Fruit fly (Drosophila melanogaster) whole organism, embryonic: ENCODE measurements around the gene Tom.

ENCODE experiments used
- ATbp ChIP-seq: fragments of 200-800 bp; sonication (Bioruptor generic); optimal IDR thresholded peaks from 2 replicates; lab custom pipeline; 2017; ENCODE audit warnings: missing biosample characterization, mild to moderate bottlenecking, missing genetic modification characterization, missing genetic modification reagents
- Adf1 ChIP-seq: fragments of 200-800 bp; sonication (Bioruptor generic); IDR thresholded peaks from 2 replicates; pipeline ENCODE4 v1.3.6; 2022; ENCODE audit warnings: missing biosample characterization, missing genetic modification characterization
- B-H1 ChIP-seq: fragments of 200-800 bp; sonication (Bioruptor generic); IDR thresholded peaks from 3 replicates; pipeline ENCODE4 v1.3.6; 2022; ENCODE audit warnings: missing biosample characterization, missing genetic modification characterization
- BtbVII ChIP-seq: fragments of 200-800 bp; sonication (Bioruptor generic); optimal IDR thresholded peaks from 3 replicates; lab custom pipeline; 2017; ENCODE audit warnings: missing biosample characterization, mild to moderate bottlenecking, missing genetic modification characterization
- CG10959 ChIP-seq: fragments of 200-800 bp; sonication (Bioruptor generic); IDR thresholded peaks from 2 replicates; pipeline ENCODE4 v1.3.6; 2022; ENCODE audit warnings: missing biosample characterization, missing genetic modification characterization
- CG12236 ChIP-seq: fragments of 200-800 bp; sonication (Bioruptor generic); optimal IDR thresholded peaks from 2 replicates; lab custom pipeline; 2016; ENCODE audit warnings: missing biosample characterization, missing genetic modification characterization
- CG12769 ChIP-seq: fragments of 200-800 bp; sonication (Bioruptor generic); optimal IDR thresholded peaks from 2 replicates; lab custom pipeline; 2019; ENCODE audit warnings: missing biosample characterization, mild to moderate bottlenecking, missing genetic modification characterization, moderate library complexity
- CG14014 ChIP-seq: fragments of 200-800 bp; sonication (Bioruptor generic); IDR thresholded peaks from 2 replicates; pipeline ENCODE4 v1.3.6; 2022; ENCODE audit warnings: missing biosample characterization, missing genetic modification characterization
- CG14860 ChIP-seq: fragments of 200-800 bp; sonication (Bioruptor generic); IDR thresholded peaks from 3 replicates; pipeline ENCODE4 v1.3.6; 2022; ENCODE audit warnings: missing biosample characterization, missing genetic modification characterization; ENCODE audit not compliant: partially characterized antibody
- CG14965 ChIP-seq: fragments of 200-800 bp; sonication (Bioruptor generic); optimal IDR thresholded peaks from 2 replicates; lab custom pipeline; 2016; ENCODE audit warnings: missing biosample characterization, missing genetic modification characterization, borderline replicate concordance
- CG17359 ChIP-seq: fragments of 200-800 bp; sonication (Bioruptor generic); optimal IDR thresholded peaks from 3 replicates; lab custom pipeline; 2018; ENCODE audit warnings: missing biosample characterization, mild to moderate bottlenecking, missing genetic modification characterization, moderate library complexity
- CG17385 ChIP-seq: fragments of 200-800 bp; sonication (Bioruptor generic); optimal IDR thresholded peaks from 3 replicates; lab custom pipeline; 2018; ENCODE audit warnings: missing biosample characterization, mild to moderate bottlenecking, missing genetic modification characterization
- CG17568 ChIP-seq: fragments of 200-800 bp; sonication (Bioruptor generic); optimal IDR thresholded peaks from 2 replicates; lab custom pipeline; 2018; ENCODE audit warnings: missing biosample characterization, mild to moderate bottlenecking, missing genetic modification characterization, moderate library complexity
- CG2202 ChIP-seq: fragments of 200-800 bp; sonication (Bioruptor generic); optimal IDR thresholded peaks from 2 replicates; lab custom pipeline; 2018; ENCODE audit warnings: missing biosample characterization, mild to moderate bottlenecking, missing genetic modification characterization
- CG30431 ChIP-seq: fragments of 200-800 bp; sonication (Bioruptor generic); optimal IDR thresholded peaks from 2 replicates; lab custom pipeline; 2017; ENCODE audit warnings: missing biosample characterization, missing genetic modification characterization
- CG31365 ChIP-seq: fragments of 200-800 bp; sonication (Bioruptor generic); optimal IDR thresholded peaks from 2 replicates; lab custom pipeline; 2018; ENCODE audit warnings: missing biosample characterization, mild to moderate bottlenecking, missing genetic modification characterization
- CG32532 ChIP-seq: fragments of 200-800 bp; sonication (Bioruptor generic); IDR thresholded peaks from 2 replicates; pipeline ENCODE4 v1.3.6; 2022; ENCODE audit warnings: missing biosample characterization, missing genetic modification characterization
- CG42726 ChIP-seq: fragments of 200-800 bp; sonication (Bioruptor generic); IDR thresholded peaks from 2 replicates; pipeline ENCODE4 v1.3.6; 2022; ENCODE audit warnings: missing biosample characterization, missing genetic modification characterization; ENCODE audit not compliant: partially characterized antibody
- CG4820 ChIP-seq: fragments of 200-800 bp; sonication (Bioruptor generic); optimal IDR thresholded peaks from 3 replicates; lab custom pipeline; 2016; ENCODE audit warnings: missing biosample characterization, missing genetic modification characterization
- CG4854 ChIP-seq: fragments of 200-800 bp; sonication (Bioruptor generic); optimal IDR thresholded peaks from 2 replicates; lab custom pipeline; 2016; ENCODE audit warnings: missing biosample characterization, missing genetic modification characterization, inconsistent platforms
- CG5245 ChIP-seq: fragments of 200-800 bp; sonication (Bioruptor generic); optimal IDR thresholded peaks from 3 replicates; lab custom pipeline; 2016; ENCODE audit warnings: missing biosample characterization, missing genetic modification characterization
- CG7839 ChIP-seq: fragments of 200-800 bp; sonication (Bioruptor generic); optimal IDR thresholded peaks from 3 replicates; lab custom pipeline; 2018; ENCODE audit warnings: missing biosample characterization, mild to moderate bottlenecking, missing genetic modification characterization, moderate library complexity
- CG8944 ChIP-seq: fragments of 200-800 bp; sonication (Bioruptor generic); optimal IDR thresholded peaks from 3 replicates; lab custom pipeline; 2016; ENCODE audit warnings: missing biosample characterization, missing genetic modification characterization
- Dfd ChIP-seq, 2 experiments: fragments of >200 bp; optimal IDR thresholded peaks; 2 replicates each; lab custom pipeline; 2017; ENCODE audit warnings: missing biosample characterization in 2 of 2, missing genetic modification characterization in 2 of 2
- HmgD ChIP-seq: fragments of 200-800 bp; sonication (Bioruptor generic); optimal IDR thresholded peaks from 3 replicates; lab custom pipeline; 2016; ENCODE audit warnings: missing biosample characterization, missing genetic modification characterization
- Hmr ChIP-seq: fragments of 200-800 bp; sonication (Bioruptor generic); optimal IDR thresholded peaks from 3 replicates; lab custom pipeline; 2017; ENCODE audit warnings: mild to moderate bottlenecking, missing biosample characterization, missing genetic modification reagents, missing genetic modification characterization
- Kr ChIP-seq: fragments of 200-800 bp; sonication (Bioruptor generic); optimal IDR thresholded peaks from 2 replicates; lab custom pipeline; 2017; ENCODE audit warnings: missing biosample characterization, mild to moderate bottlenecking, missing genetic modification characterization
- MBD-R2 ChIP-seq: fragments of 200-800 bp; sonication (Bioruptor generic); IDR thresholded peaks from 2 replicates; pipeline ENCODE4 v1.3.6; 2022; ENCODE audit warnings: missing biosample characterization, missing genetic modification characterization
- Usf ChIP-seq: fragments of 200-800 bp; sonication (Bioruptor generic); optimal IDR thresholded peaks from 2 replicates; lab custom pipeline; 2017; ENCODE audit warnings: missing genotype, missing biosample characterization, missing genetic modification characterization
- Vsx1 ChIP-seq: fragments of 200-800 bp; sonication (Bioruptor generic); optimal IDR thresholded peaks from 2 replicates; lab custom pipeline; 2017; ENCODE audit warnings: missing biosample characterization, mild to moderate bottlenecking, missing genetic modification characterization, missing genetic modification reagents
- Xrp1 ChIP-seq: fragments of 200-800 bp; sonication (Bioruptor generic); IDR thresholded peaks from 2 replicates; pipeline ENCODE4 v1.3.6; 2022; ENCODE audit warnings: missing biosample characterization, missing genetic modification characterization
- bbx ChIP-seq: fragments of 200-800 bp; sonication (Bioruptor generic); IDR thresholded peaks from 2 replicates; pipeline ENCODE4 v1.3.6; 2022; ENCODE audit warnings: missing biosample characterization, missing genetic modification characterization; ENCODE audit not compliant: partially characterized antibody
- bowl ChIP-seq: fragments of 200-800 bp; sonication (Bioruptor generic); IDR thresholded peaks from 2 replicates; pipeline ENCODE4 v1.3.6; 2022; ENCODE audit warnings: missing biosample characterization, missing genetic modification characterization
- bsh ChIP-seq, 2 experiments: fragments of 200-800 bp; sonication (Bioruptor generic); optimal IDR thresholded peaks; 2 replicates each; lab custom pipeline; 2017 to 2018; ENCODE audit warnings: mild to moderate bottlenecking in 2 of 2, missing biosample characterization in 2 of 2, missing genetic modification characterization in 2 of 2, moderate library complexity in 1 of 2
- btn ChIP-seq: fragments of 200-800 bp; sonication (Bioruptor generic); optimal IDR thresholded peaks from 2 replicates; lab custom pipeline; 2016; ENCODE audit warnings: missing biosample characterization, missing genetic modification characterization
- cg ChIP-seq: fragments of 200-800 bp; sonication (Bioruptor generic); optimal IDR thresholded peaks from 3 replicates; lab custom pipeline; 2019; ENCODE audit warnings: missing biosample characterization, mild to moderate bottlenecking, missing genetic modification characterization, moderate library complexity
- chif ChIP-seq, 2 experiments: fragments of 200-800 bp; sonication (Bioruptor generic); optimal IDR thresholded peaks; 3 replicates each; lab custom pipeline; 2016; ENCODE audit warnings: missing biosample characterization in 2 of 2, missing genetic modification characterization in 2 of 2
- croc ChIP-seq: fragments of 200-800 bp; sonication (Bioruptor generic); conservative IDR thresholded peaks from 3 replicates; pipeline ENCODE4 v1.3.6; 2022; ENCODE audit warnings: missing biosample characterization, missing genetic modification characterization
- fd96Cb ChIP-seq: fragments of 200-800 bp; sonication (Bioruptor generic); optimal IDR thresholded peaks from 2 replicates; lab custom pipeline; 2018; ENCODE audit warnings: missing biosample characterization, mild to moderate bottlenecking, missing genetic modification characterization, moderate library complexity
- gsb-n ChIP-seq: fragments of 200-800 bp; sonication (Bioruptor generic); optimal IDR thresholded peaks from 3 replicates; lab custom pipeline; 2018; ENCODE audit warnings: missing biosample characterization, mild to moderate bottlenecking, missing genetic modification characterization
- ind ChIP-seq: fragments of 200-800 bp; sonication (Bioruptor generic); optimal IDR thresholded peaks from 3 replicates; lab custom pipeline; 2016; ENCODE audit warnings: missing biosample characterization, missing genetic modification characterization
- lmd ChIP-seq: fragments of 200-800 bp; sonication (Bioruptor generic); IDR thresholded peaks from 2 replicates; pipeline ENCODE4 v1.3.6; 2022; ENCODE audit warnings: missing biosample characterization, missing genetic modification characterization
- nau ChIP-seq: fragments of 200-800 bp; sonication (Bioruptor generic); optimal IDR thresholded peaks from 3 replicates; lab custom pipeline; 2017; ENCODE audit warnings: missing biosample characterization, mild to moderate bottlenecking, missing genetic modification characterization, missing genetic modification reagents
- odd ChIP-seq: fragments of 200-800 bp; sonication (Bioruptor generic); optimal IDR thresholded peaks from 2 replicates; lab custom pipeline; 2017; ENCODE audit warnings: missing biosample characterization, mild to moderate bottlenecking, missing genetic modification characterization
- sens-2 ChIP-seq: fragments of 200-800 bp; sonication (Bioruptor generic); IDR thresholded peaks from 2 replicates; pipeline ENCODE4 v1.3.6; 2022; ENCODE audit warnings: missing biosample characterization, missing genetic modification characterization
- sug ChIP-seq: fragments of 200-800 bp; optimal IDR thresholded peaks from 2 replicates; lab custom pipeline; 2019; ENCODE audit warnings: missing biosample characterization, mild to moderate bottlenecking, missing genetic modification characterization, moderate library complexity
- trh ChIP-seq: fragments of 200-800 bp; sonication (Bioruptor generic); optimal IDR thresholded peaks from 2 replicates; lab custom pipeline; 2016; ENCODE audit warnings: missing biosample characterization, missing genetic modification characterization
- zfh2 ChIP-seq: fragments of 200-800 bp; sonication (Bioruptor generic); optimal IDR thresholded peaks from 2 replicates; lab custom pipeline; 2016; ENCODE audit warnings: missing biosample characterization, missing genetic modification characterization

Gene Tom

DNA sequence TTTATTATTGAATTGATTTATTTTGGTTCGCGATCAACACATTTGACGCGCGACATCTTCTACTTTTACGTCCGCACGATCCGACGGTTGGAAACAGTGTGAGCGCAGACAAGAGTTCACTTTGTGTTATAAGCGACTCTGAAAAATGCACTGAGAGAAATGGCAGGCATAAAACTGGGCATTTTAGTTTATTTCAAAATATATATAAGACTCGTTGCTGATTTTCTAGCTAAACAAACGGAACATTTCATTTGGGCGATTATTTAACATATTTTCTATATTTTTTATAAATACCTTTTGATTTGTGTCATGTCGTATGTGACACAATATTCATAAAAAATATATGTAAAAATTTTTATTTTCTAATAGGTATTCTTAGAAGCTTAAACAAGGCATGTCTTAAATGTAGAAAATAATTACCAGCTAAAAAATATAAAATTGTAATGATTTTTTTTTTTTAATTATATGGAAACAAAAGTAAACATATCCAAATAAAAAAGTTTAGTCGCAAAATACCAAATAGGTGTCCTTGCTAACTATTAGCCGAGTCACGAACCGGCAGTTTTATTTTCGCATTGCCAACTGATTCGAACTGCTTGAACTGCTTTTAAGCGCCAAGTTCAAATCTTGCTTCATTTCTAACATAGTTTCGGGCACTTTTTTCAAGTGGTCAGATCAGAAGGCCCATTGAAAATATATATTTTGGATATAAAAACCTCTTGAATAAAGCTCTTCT is 45.0 kb downstream of the Tom start, which contains the start of gene Reck (continued):
- TF ChIP-seq sens-2 (GFP tag; lab: Robert Waterston, UW) (peak; percentile 85), sug (peak; percentile 45), trh (GFP tag; lab: Kevin White, UChicago) (peak; percentile 68), gsb-n (tag; lab: Kevin White, UChicago) (peak; percentile 88), CG17568 (GFP tag; lab: Kevin White, UChicago) (peak; percentile 80), Xrp1 (GFP tag; lab: Robert Waterston, UW) (peak; percentile 92), Dfd (GFP tag; optimal IDR thresholded peaks at IDR 0.05; lab: Kevin White, UChicago) (no peak), zfh2 (GFP tag; lab: Kevin White, UChicago) (no peak), CG12769 (peak; percentile 16), CG12236 (GFP tag; lab: Kevin White, UChicago) (no peak), lmd (GFP tag; lab: Robert Waterston, UW) (peak; percentile 69), bbx (no peak; the same call in 1 of the 2 replicates), ind (GFP tag; lab: Kevin White, UChicago) (peak; percentile 81), CG4820 (peak; percentile 78), CG17385 (peak; percentile 77), HmgD (GFP tag; lab: Kevin White, UChicago) (no peak), bowl (peak; percentile 49), Hmr (peak; percentile 56), CG8944 (GFP tag; lab: Kevin White, UChicago) (peak; percentile 12), chif (GFP tag; optimal IDR thresholded peaks at IDR 0.05; lab: Kevin White, UChicago) (peak; percentile 40 to 63), btn (GFP tag; lab: Kevin White, UChicago) (peak; percentile 34), Usf (GFP tag; lab: Kevin White, UChicago) (no peak), Vsx1 (peak; percentile 60), odd (GFP tag; lab: Kevin White, UChicago) (peak; percentile 70), CG14860 (no peak), CG31365 (tag; lab: Kevin White, UChicago) (peak; percentile 98), ATbp (GFP tag; lab: Kevin White, UChicago) (peak; percentile 83), bsh (GFP tag; optimal IDR thresholded peaks at IDR 0.05; lab: Kevin White, UChicago) (peak; percentile 77 to 89), CG10959 (GFP tag; lab: Robert Waterston, UW) (peak; percentile 66), CG5245 (GFP tag; lab: Kevin White, UChicago) (peak; percentile 71), CG17359 (tag; lab: Kevin White, UChicago) (peak; percentile 91), fd96Cb (tag; lab: Kevin White, UChicago) (peak; percentile 88), Kr (GFP tag; lab: Kevin White, UChicago) (no peak), MBD-R2 (GFP tag; lab: Robert Waterston, UW) (no peak; the same call in 1 of the 2 replicates), CG2202 (tag; lab: Kevin White, UChicago) (peak; percentile 71), CG30431 (peak; percentile 71), Adf1 (peak; percentile 37; the same call in 1 of the 2 replicates), BtbVII (GFP tag; lab: Kevin White, UChicago) (peak; percentile 85), croc (GFP tag; lab: Robert Waterston, UW) (peak; percentile 38; the same call in 1 of the 3 replicates), CG4854 (GFP tag; lab: Kevin White, UChicago) (peak; percentile 81), CG32532 (GFP tag; lab: Robert Waterston, UW) (peak; percentile 80; the same call in 1 of the 2 replicates), CG42726 (GFP tag; lab: Robert Waterston, UW) (0 out of 2 replicates have a peak, but pooled peaks have one; percentile 15), CG14965 (GFP tag; lab: Kevin White, UChicago) (no peak), cg (GFP tag; lab: Kevin White, UChicago) (no peak), CG14014 (GFP tag; lab: Robert Waterston, UW) (peak; percentile 86), CG7839 (tag; lab: Kevin White, UChicago) (peak; percentile 83), nau (peak; percentile 73), B-H1 (GFP tag; lab: Robert Waterston, UW) (peak; percentile 77; the same call in 2 of the 3 replicates)
